Worm (Caenorhabditis elegans) whole organism, late embryonic: ENCODE measurements around the gene irld-47.

Experiments used
- F13H6.1 ChIP-seq: sonication (generic microtip); optimal IDR thresholded peaks from 2 replicates; lab custom pipeline; 2016; ENCODE audit warnings: missing genetic modification characterization, missing compliant biosample characterization
- fkh-10 ChIP-seq: fragments of 150-350 bp; optimal IDR thresholded peaks from 2 replicates; lab custom pipeline; 2014; ENCODE audit warnings: missing biosample characterization, missing genetic modification reagents, missing genetic modification characterization
- nfya-1 ChIP-seq: sonication (generic microtip); optimal IDR thresholded peaks from 2 replicates; lab custom pipeline; 2017; ENCODE audit warnings: missing genetic modification characterization, mild to moderate bottlenecking, missing compliant biosample characterization, antibody characterized with exemption, moderate library complexity
- pat-9 ChIP-seq: fragments of 200-800 bp; sonication (Bioruptor generic); optimal IDR thresholded peaks from 2 replicates; lab custom pipeline; 2018; ENCODE audit warnings: mild to moderate bottlenecking, missing genetic modification characterization, moderate library complexity, missing compliant biosample characterization
- pqm-1 ChIP-seq: sonication (generic microtip); optimal IDR thresholded peaks from 2 replicates; lab custom pipeline; 2016; ENCODE audit warnings: missing genetic modification characterization, missing compliant biosample characterization
- sox-4 ChIP-seq: sonication (generic microtip); optimal IDR thresholded peaks from 2 replicates; lab custom pipeline; 2017; ENCODE audit warnings: mild to moderate bottlenecking, missing genetic modification characterization, inconsistent platforms, missing compliant biosample characterization

ce11 chrII:7836613-7837226, 14.4 kb upstream of the irld-47 start:
- TF ChIP-seq pqm-1 (tag; lab: Kevin White, UChicago) = no peak
- TF ChIP-seq F13H6.1 (tag; lab: Kevin White, UChicago) = no peak
- TF ChIP-seq pat-9 (tag; lab: Kevin White, UChicago) = no peak
- no peak for TF ChIP-seq sox-4
- TF ChIP-seq nfya-1 (tag; lab: Kevin White, UChicago) = no peak
- TF ChIP-seq fkh-10 (GFP tag; lab: Kevin White, UChicago) = no peak
